Worm (Caenorhabditis elegans): ENCODE results near the gene F07G11.4.

Gene F07G11.4

DNA sequence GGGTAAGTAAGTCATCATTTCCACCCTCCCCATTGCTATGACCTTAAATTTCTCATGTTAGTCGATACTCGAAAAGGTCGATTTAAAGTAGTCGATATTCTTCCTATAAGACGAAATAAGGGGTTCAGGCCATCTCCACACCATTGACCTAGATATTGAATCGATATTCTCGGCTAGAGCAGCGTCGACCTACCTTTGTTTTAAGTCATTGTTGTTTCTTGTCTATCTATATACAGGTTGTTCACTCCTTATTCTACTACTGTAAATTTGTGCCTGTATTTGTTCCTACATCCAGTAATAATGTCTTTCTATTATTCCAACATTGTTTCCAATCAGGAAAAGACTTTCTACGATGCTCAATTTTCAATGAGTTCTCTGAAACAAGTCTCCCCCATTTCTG is 31.8 kb upstream of the F07G11.4 start, which contains the start of gene F10G2.4:
Gene F10G2.4 (plus strand): TSS at position 301 of the 400 bp plus-strand sequence.
- TF ChIP-seq dpl-1 (GFP tag; optimal IDR thresholded peaks at IDR 0.05): no peak
- no peak for TF ChIP-seq somi-1 (GFP tag; optimal IDR thresholded peaks at IDR 0.05)
- no peak for TF ChIP-seq Y53G8AR.9 (GFP tag; conservative IDR thresholded peaks at IDR 0.05)
- no peak for TF ChIP-seq dpff-1 (tag; optimal IDR thresholded peaks at IDR 0.05)
- TF ChIP-seq F10E7.11 (tag; optimal IDR thresholded peaks at IDR 0.05): no peak

DNA sequence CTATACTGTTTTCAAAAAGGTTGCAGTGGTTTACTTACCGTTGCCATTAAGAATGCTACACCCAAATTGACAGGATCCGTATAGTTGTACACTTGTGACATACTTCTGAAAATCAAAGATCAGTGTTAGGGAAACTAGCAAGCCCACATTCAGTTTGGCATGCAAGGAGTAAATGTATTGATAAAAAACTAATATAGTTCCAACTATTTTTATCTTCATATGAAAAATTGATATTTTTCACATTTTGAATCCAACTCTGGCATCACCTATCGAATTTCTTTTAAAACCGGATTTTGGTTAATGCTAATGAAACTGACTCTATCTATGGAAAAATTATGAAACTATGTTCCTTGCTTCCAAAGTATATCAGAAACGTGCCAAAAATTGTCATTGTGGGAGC is 30.1 kb upstream of the F07G11.4 start, which contains the start of gene srx-92:
Gene srx-92 (minus strand): TSS at position 101 of the 400 bp plus-strand sequence.
- no peak for TF ChIP-seq dpff-1 (tag; optimal IDR thresholded peaks at IDR 0.05)
- TF ChIP-seq ztf-18 (tag; optimal IDR thresholded peaks at IDR 0.05): no peak
- TF ChIP-seq zim-3 (tag; optimal IDR thresholded peaks at IDR 0.05): no peak
- TF ChIP-seq chd-7 (tag; optimal IDR thresholded peaks at IDR 0.05): no peak
- TF ChIP-seq fkh-3 (tag; optimal IDR thresholded peaks at IDR 0.05): no peak
- TF ChIP-seq aptf-3 (GFP tag; IDR thresholded peaks at IDR 0.05): no peak
- no peak for TF ChIP-seq hsf-1 (GFP tag; IDR thresholded peaks at IDR 0.05)
- no peak for TF ChIP-seq B0261.1 (tag; optimal IDR thresholded peaks at IDR 0.05)
- TF ChIP-seq pha-4 (tag; optimal IDR thresholded peaks at IDR 0.05): no peak
- TF ChIP-seq hlh-12 (tag; optimal IDR thresholded peaks at IDR 0.05): no peak

DNA sequence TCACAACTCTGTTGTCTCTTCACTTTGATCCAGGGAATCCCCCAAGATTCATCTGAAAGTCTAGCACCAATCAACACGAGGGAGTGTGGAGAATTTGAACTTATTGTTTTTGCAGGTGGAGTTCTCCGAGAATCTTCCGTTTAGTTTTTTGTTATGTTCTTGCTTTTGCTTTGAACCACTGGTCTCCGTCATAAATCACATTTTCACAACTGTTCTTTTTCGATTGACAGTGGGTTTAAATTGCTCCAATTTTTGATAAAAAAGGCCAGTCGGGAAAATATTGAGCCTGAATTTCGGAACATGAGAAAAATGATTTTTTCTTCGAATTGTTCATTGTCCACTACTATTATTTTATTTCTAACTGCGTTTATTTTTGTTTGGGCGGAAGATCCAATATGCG is 26.7 kb upstream of the F07G11.4 start, which contains the start of gene F10G2.10:
Gene F10G2.10 (plus strand): TSS at position 301 of the 400 bp plus-strand sequence.
- TF ChIP-seq K11D2.4 (GFP tag; IDR thresholded peaks at IDR 0.05) (no peak), Y79H2A.3 (GFP tag; conservative IDR thresholded peaks at IDR 0.05) (no peak), ceh-58 (GFP tag; IDR thresholded peaks at IDR 0.05) (no peak), cebp-2 (GFP tag; IDR thresholded peaks at IDR 0.05) (no peak), dox-1 (GFP tag; IDR thresholded peaks at IDR 0.05) (no peak), atf-7 (tag; optimal IDR thresholded peaks at IDR 0.05) (no peak), aptf-2 (GFP tag; conservative IDR thresholded peaks at IDR 0.05) (no peak), unc-62 (GFP tag; optimal IDR thresholded peaks at IDR 0.05) (no peak), hmg-20 (GFP tag; IDR thresholded peaks at IDR 0.05) (no peak), Y53G8AR.9 (GFP tag; conservative IDR thresholded peaks at IDR 0.05) (no peak), T26A5.8 (tag; optimal IDR thresholded peaks at IDR 0.05) (no peak), Y67H2A.10 (GFP tag; conservative IDR thresholded peaks at IDR 0.05) (no peak), ceh-40 (GFP tag; IDR thresholded peaks at IDR 0.05) (no peak), C06A6.2 (GFP tag; conservative IDR thresholded peaks at IDR 0.05) (no peak)

DNA sequence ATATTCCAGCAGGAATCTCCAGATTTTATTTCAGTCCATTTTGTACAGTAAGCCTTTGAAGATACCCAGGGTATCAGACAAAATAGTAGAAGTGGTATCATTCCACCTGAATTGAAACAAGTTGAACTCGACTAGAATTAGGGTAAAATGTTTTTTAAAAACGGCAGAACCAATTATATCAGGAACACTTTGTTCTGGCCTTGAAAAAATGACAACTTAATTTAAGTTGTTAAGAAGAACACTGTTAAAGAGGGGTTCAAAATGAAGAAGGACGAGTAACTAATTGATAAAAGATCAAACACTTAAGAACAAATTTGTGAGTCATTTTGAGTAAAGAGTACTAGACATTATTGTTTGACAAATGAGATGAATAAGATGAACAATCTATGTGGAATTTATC is 25.7 kb upstream of the F07G11.4 start, which contains the start of gene lmd-4:
Gene lmd-4 (minus strand): TSS at position 101 of the 400 bp plus-strand sequence.
- no peak for TF ChIP-seq gei-17 (GFP tag; optimal IDR thresholded peaks at IDR 0.05)
- no peak for TF ChIP-seq ztf-6 (GFP tag; IDR thresholded peaks at IDR 0.05)
- no peak for TF ChIP-seq F37B4.10 (GFP tag; IDR thresholded peaks at IDR 0.05)
- TF ChIP-seq madf-8 (GFP tag; conservative IDR thresholded peaks at IDR 0.05): no peak
- no peak for TF ChIP-seq lag-1 (GFP tag; IDR thresholded peaks at IDR 0.05)
- no peak for TF ChIP-seq nfyb-1 (GFP tag; IDR thresholded peaks at IDR 0.05)
- no peak for TF ChIP-seq aptf-2 (GFP tag; conservative IDR thresholded peaks at IDR 0.05)
- no peak for TF ChIP-seq T07F8.4 (tag; optimal IDR thresholded peaks at IDR 0.05)
- TF ChIP-seq hrde-1 (tag; optimal IDR thresholded peaks at IDR 0.05; ENCODE audit: borderline replicate concordance): no peak
- no peak for TF ChIP-seq tbx-9 (tag; optimal IDR thresholded peaks at IDR 0.05; ENCODE audit: borderline replicate concordance)
- TF ChIP-seq nhr-27 (tag; optimal IDR thresholded peaks at IDR 0.05): no peak
